Worm (Caenorhabditis elegans): Measurements from ENCODE around the gene F11D11.4.

F11D11.4 gene

DNA sequence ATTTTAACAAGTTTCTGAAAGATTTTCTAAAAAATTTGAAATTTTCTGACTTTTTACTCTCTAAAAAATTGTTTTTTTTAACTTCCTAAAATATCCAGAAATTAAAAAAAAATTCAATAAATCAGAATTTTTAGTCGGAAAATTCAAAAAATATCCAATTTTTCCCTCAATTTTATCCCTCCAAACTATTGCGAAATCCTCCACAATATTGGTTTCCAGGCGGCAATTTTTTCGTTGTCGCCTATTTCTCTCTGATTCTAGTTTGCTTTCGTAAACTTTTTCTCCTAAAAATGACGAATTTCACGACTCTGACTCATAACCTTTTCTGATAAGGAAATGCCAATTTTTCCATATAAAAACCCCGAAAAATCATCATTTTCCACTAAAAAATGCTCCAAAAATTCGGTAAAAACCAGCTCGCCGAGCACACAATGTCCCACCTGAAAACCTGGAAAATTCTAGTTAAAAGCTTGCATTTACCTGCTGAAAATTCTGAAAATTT, 26.3 kb downstream of the F11D11.4 start, which contains the start of gene Y17D7B.2:
Y17D7B.2 (plus strand) TSS at position 323 of the 502 bp plus-strand sequence.
- no peak for TF ChIP-seq pat-9 (tag; optimal IDR thresholded peaks at IDR 0.05)
- no peak for TF ChIP-seq che-1 (tag; optimal IDR thresholded peaks at IDR 0.05)
- no peak for TF ChIP-seq ets-4 (tag; optimal IDR thresholded peaks at IDR 0.05)
- no peak for TF ChIP-seq unc-55 (GFP tag; optimal IDR thresholded peaks at IDR 0.05)

- no peak for TF ChIP-seq pros-1 (tag; optimal IDR thresholded peaks at IDR 0.05)
- no peak for TF ChIP-seq ceh-45 (GFP tag; IDR thresholded peaks at IDR 0.05)
- no peak for TF ChIP-seq elt-4 (tag; optimal IDR thresholded peaks at IDR 0.05)
- TF ChIP-seq unc-55 (GFP tag; optimal IDR thresholded peaks at IDR 0.05): no peak
Measured at ce11 chrV:18790658-18791057, 29.5 kb downstream of the F11D11.4 start, which contains the start of gene nhr-231. TSS of gene nhr-231 (plus strand) at chrV:18790958.

DNA sequence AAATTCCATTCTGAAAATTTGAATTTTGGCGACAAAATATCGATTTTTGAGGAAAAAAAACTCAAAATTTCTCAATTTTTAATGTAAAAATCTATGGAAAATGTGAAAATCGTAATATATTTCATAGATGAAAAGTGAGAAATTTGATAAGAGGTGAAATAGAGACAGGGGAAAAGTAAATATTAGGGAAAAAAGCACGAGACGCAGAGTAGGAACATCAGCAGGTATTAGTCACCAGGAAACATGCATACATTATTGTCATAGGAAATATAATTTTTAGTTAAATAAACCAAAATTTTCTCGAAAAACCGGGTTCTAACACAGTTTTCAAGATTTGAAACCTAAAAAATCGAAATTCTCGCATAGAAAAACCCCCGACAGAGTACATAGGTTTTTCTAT, 39.6 kb downstream of the F11D11.4 start, which contains the start of gene nhr-170:
nhr-170 (minus strand) TSS at position 16 of the 400 bp plus-strand sequence.
- TF ChIP-seq fkh-10 (GFP tag; optimal IDR thresholded peaks at IDR 0.05): no peak
- no peak for TF ChIP-seq syd-9 (tag; optimal IDR thresholded peaks at IDR 0.05)
- TF ChIP-seq mec-3 (tag; optimal IDR thresholded peaks at IDR 0.05; ENCODE audit: borderline replicate concordance): no peak
- no peak for TF ChIP-seq zip-5 (tag; optimal IDR thresholded peaks at IDR 0.05)
- no peak for TF ChIP-seq fkh-6 (tag; optimal IDR thresholded peaks at IDR 0.05)
- no peak for TF ChIP-seq ceh-24 (tag; optimal IDR thresholded peaks at IDR 0.05)
- TF ChIP-seq sox-4 (tag; optimal IDR thresholded peaks at IDR 0.05): no peak
- TF ChIP-seq T23F11.4 (GFP tag; optimal IDR thresholded peaks at IDR 0.05): no peak
- no peak for TF ChIP-seq ceh-45 (GFP tag; IDR thresholded peaks at IDR 0.05)
- TF ChIP-seq elt-4 (tag; optimal IDR thresholded peaks at IDR 0.05): no peak
- TF ChIP-seq ceh-2 (tag; optimal IDR thresholded peaks at IDR 0.05): no peak
- TF ChIP-seq ceh-34 (tag; optimal IDR thresholded peaks at IDR 0.05): no peak
- TF ChIP-seq ceh-48 (tag; optimal IDR thresholded peaks at IDR 0.05): no peak

- TF ChIP-seq hlh-8 (tag; optimal IDR thresholded peaks at IDR 0.05): no peak
- no peak for TF ChIP-seq hlh-13 (GFP tag; optimal IDR thresholded peaks at IDR 0.05)
- TF ChIP-seq ceh-34 (tag; optimal IDR thresholded peaks at IDR 0.05): no peak
- TF ChIP-seq ceh-24 (tag; optimal IDR thresholded peaks at IDR 0.05): no peak
- no peak for TF ChIP-seq hlh-15 (tag; optimal IDR thresholded peaks at IDR 0.05)
- no peak for TF ChIP-seq hlh-6 (tag; optimal IDR thresholded peaks at IDR 0.05)
- TF ChIP-seq nfya-1 (tag; optimal IDR thresholded peaks at IDR 0.05): no peak
- no peak for TF ChIP-seq pat-9 (tag; optimal IDR thresholded peaks at IDR 0.05)
- TF ChIP-seq dmd-4 (tag; optimal IDR thresholded peaks at IDR 0.05; ENCODE audit: borderline replicate concordance): no peak
- no peak for TF ChIP-seq K02D7.2 (tag; optimal IDR thresholded peaks at IDR 0.05)
- no peak for TF ChIP-seq pqm-1 (tag; optimal IDR thresholded peaks at IDR 0.05)
- TF ChIP-seq ets-4 (tag; optimal IDR thresholded peaks at IDR 0.05): no peak
- no peak for TF ChIP-seq gmeb-2 (tag; optimal IDR thresholded peaks at IDR 0.05)
- TF ChIP-seq pha-4 (tag; optimal IDR thresholded peaks at IDR 0.05): no peak
- no peak for TF ChIP-seq eyg-1 (tag; optimal IDR thresholded peaks at IDR 0.05)
- no peak for TF ChIP-seq che-1 (tag; optimal IDR thresholded peaks at IDR 0.05)
Measured at ce11 chrV:18802077-18802476, 40.9 kb downstream of the F11D11.4 start, which contains the start of gene C54E10.11. TSS of gene C54E10.11 (minus strand) at chrV:18802177.

ce11 chrV:18803260-18803659, 42.1 kb downstream of the F11D11.4 start, which contains the start of gene C54E10.10:
TSS of gene C54E10.10 (minus strand) at chrV:18803360.
- TF ChIP-seq hlh-13 (GFP tag; optimal IDR thresholded peaks at IDR 0.05) (no peak), ceh-2 (tag; optimal IDR thresholded peaks at IDR 0.05) (no peak)

DNA sequence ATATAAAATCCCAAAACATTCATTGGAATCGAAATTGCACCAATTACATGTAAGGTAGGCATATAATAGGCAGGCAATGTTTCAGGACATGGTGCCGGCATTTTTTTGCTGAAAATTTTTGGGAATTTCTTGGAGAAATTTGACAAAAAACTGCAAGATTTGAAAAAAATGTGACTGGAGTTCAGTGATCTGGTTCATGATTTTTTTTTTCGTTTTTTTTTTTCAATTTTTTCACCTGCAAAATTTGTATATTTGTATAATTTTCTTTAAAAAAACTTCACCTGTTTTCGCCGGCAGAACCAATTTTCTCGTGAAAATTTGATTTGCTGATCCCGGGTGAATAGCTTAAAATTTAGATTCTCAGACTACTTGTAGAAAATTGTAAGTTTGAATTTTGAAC, 45.2 kb downstream of the F11D11.4 start, which contains the start of gene sri-10:
sri-10 (minus strand) TSS at position 101 of the 400 bp plus-strand sequence.
- TF ChIP-seq gmeb-2 (tag; optimal IDR thresholded peaks at IDR 0.05): no peak
- TF ChIP-seq hlh-6 (tag; optimal IDR thresholded peaks at IDR 0.05): no peak
- no peak for TF ChIP-seq pha-2 (tag; optimal IDR thresholded peaks at IDR 0.05)
- TF ChIP-seq che-1 (tag; optimal IDR thresholded peaks at IDR 0.05): no peak
